Worm (Caenorhabditis elegans) whole organism, L4/young adult: Measurements from ENCODE around the gene F35D11.4.

Source experiments
- W03F9.2 ChIP-seq: fragments of 150-350 bp; optimal IDR thresholded peaks from 2 replicates; lab custom pipeline; 2014; ENCODE audit warnings: missing biosample characterization, missing genetic modification characterization
- dao-5 ChIP-seq: sonication (generic microtip); optimal IDR thresholded peaks from 2 replicates; lab custom pipeline; 2016; ENCODE audit warnings: missing genotype, missing genetic modification characterization, moderate library complexity, missing compliant biosample characterization
- him-1 ChIP-seq: sonication (generic microtip); optimal IDR thresholded peaks from 2 replicates; lab custom pipeline; 2016; ENCODE audit warnings: missing genotype, missing genetic modification reagents, missing genetic modification characterization, missing compliant biosample characterization

F35D11.4 gene

DNA sequence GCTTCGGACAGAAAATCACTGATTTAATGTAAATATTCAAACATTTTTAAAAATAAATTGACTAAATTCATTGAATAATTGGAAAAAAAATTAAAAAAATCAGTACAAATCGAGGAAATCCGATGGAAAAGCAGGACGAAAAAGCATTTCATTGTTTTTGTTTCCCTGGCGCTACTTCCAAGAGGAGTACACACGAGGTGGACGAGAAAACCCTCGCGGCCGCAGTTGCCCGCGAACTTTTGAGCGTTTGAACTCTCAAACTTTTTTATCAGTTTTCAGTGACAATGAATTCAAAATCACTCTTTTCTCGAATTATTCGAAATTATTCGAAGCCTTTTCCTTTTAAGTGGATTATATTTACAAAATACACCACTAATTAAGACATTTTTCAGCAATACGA lies at the start of gene F35D11.4:
Gene F35D11.4 (plus strand): TSS at position 393 of the 400 bp plus-strand sequence.
- TF ChIP-seq W03F9.2 (tag; lab: Kevin White, UChicago) (peak; percentile 59), him-1 (tag; lab: Kevin White, UChicago) (peak; percentile 55), dao-5 (no peak)

DNA sequence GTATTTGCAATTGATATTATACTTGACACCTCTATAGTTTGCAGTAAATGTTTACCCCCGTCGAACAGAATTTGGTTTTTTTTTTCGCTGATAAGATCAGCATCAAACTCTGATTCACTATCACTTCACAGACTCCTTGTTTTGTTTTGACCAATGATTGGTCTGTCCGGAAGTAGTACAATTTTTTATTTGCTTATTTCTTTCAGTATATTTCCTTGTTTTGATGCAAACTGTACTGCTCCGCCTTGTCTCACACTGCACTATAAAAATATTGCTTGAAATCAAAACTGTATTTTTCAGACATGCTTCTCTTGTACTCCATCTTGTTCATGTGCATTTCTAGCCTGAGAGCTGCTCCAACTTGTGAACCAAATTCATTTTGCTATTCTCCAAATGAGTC lies 45.7 kb upstream of the F35D11.4 start, which contains the start of gene M03A1.3:
Gene M03A1.3 (plus strand): TSS at position 301 of the 400 bp plus-strand sequence.
- TF ChIP-seq him-1 (tag; lab: Kevin White, UChicago) (no peak), dao-5 (no peak), W03F9.2 (tag; lab: Kevin White, UChicago) (no peak)

DNA sequence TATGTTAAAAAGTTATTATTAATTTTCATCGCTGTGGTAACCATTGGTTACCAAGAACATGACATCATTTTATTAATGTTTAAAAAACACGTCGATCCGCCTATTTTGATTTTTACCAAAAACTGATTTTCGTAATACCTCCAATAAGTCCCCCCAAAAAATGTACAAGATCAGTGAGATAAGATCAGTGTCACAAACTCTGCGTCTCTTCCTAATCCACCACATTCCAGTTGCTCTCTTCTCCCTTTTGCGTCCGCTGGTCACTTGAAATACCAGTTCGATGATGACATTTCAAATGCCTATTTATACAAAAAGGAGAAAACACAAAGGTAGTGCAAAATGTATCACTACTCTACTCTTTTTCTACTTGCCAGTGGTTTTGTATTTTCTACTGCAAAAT lies 43.2 kb upstream of the F35D11.4 start, which contains the start of gene M03A1.8:
Gene M03A1.8 (plus strand): TSS at position 269 of the 400 bp plus-strand sequence.
- TF ChIP-seq him-1 (tag; lab: Kevin White, UChicago) (no peak), dao-5 (no peak), W03F9.2 (tag; lab: Kevin White, UChicago) (no peak)

DNA sequence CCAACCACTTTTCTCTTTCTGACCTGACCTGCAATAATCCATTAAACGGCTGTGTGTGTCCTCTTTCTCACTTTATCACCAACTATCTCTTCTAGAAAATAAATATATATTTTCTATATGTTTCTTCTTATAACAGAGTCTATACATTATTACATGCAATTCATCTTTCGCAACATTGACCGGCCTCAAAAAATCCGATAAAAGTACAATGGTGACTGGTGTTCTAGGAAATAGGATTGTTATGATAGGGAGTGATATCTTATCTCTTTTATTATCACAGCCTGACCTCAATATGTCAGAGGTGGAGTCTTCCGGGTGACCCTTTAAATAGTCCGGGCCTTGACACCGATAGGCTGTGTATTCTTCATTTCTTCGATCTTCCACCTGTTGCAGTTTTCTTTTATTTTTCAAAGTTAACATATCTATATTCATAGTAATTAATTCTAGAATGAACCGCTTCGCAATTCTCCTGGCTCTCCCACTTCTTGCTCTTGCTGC lies 40.7 kb upstream of the F35D11.4 start, which contains the start of gene dao-2:
Gene dao-2 (plus strand): TSS at position 448 of the 498 bp plus-strand sequence.
- TF ChIP-seq W03F9.2 (tag; lab: Kevin White, UChicago) = no peak

DNA sequence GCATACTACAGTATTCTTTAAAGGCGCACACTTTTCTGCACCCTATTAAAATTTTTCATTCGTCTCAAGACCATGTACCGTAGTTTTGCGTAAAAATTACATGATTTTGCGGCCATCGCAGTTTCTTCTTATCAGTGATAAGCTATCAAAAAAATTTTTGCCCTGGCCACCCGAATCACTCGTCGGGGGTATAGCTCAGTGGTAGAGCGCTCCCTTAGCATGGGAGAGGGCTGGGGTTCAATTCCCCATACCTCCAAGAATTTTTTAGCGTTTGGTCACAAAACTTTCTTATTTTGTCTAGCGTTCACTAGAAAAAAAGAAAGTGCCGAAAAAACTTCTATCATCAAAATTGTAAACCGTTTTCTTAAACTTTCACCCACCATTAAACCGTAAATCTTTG lies 38.0 kb upstream of the F35D11.4 start:
- TF ChIP-seq W03F9.2 (tag; lab: Kevin White, UChicago) (no peak), him-1 (tag; lab: Kevin White, UChicago) (no peak), dao-5 (no peak)

DNA sequence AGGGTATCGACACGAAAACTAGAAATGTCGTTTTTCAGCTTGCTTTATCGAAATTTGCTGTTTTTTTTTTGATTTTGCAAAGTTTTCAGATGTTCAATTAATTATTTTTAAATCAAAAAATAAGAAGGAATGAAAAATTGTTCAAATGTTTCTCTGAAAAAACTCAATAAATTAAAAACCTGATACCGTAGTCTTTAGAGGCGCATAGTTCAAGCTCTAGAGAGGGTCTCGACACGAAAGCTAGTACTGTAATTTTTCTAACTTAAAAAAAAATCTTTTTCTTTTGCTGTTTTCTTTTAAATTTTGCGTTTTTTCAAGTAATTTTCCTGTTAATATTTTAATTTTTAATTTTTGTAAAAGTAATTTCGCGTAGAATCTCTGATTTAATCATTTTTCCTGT lies 37.0 kb upstream of the F35D11.4 start:
- TF ChIP-seq W03F9.2 (tag; lab: Kevin White, UChicago) = no peak
- TF ChIP-seq dao-5 = no peak
- no peak for TF ChIP-seq him-1 (tag; lab: Kevin White, UChicago)

DNA sequence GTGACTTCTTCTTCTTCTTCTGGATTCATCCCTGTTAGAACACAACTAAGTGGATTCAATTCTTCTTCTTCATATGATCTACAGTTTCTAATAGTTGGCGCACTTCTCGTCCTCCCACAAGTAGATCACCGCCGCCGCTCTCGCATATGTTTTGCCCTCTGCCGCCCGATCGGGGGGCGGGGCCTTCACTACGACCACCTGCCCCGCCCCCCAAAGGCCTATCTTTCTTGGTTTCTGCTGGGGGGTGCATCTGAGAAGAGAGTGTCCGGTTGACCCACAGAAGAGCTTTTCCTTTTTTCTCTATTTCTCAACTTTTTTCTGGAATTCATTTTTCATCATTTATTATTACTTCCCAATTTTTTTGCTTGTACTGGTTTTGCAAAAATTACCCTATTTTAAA lies 32.1 kb upstream of the F35D11.4 start:
- peak; percentile 16 for TF ChIP-seq him-1 (tag; lab: Kevin White, UChicago)
- no peak for TF ChIP-seq W03F9.2 (tag; lab: Kevin White, UChicago)

DNA sequence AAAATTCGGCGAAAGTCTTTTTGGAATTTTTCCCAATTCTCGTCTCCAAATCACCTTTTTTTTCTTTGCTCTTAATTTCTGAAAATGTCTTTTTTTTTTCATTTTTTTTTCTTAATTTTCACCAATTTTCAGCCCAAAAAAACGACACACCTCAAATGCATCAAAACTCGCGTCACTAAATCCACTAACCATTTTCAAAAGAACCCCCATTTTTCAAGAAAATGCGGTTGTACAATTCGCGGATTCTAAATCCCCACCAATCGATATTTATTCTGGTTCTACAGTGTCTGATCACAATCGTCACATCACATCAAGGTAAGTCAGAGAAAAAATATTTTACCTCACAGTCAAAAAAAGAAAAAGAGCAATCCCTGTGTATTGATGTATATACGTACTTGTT lies 31.4 kb upstream of the F35D11.4 start, which contains the start of gene vab-1:
Gene vab-1 (plus strand): TSS at position 133 of the 400 bp plus-strand sequence.
- TF ChIP-seq him-1 (tag; lab: Kevin White, UChicago) (no peak), W03F9.2 (tag; lab: Kevin White, UChicago) (no peak), dao-5 (no peak)

DNA sequence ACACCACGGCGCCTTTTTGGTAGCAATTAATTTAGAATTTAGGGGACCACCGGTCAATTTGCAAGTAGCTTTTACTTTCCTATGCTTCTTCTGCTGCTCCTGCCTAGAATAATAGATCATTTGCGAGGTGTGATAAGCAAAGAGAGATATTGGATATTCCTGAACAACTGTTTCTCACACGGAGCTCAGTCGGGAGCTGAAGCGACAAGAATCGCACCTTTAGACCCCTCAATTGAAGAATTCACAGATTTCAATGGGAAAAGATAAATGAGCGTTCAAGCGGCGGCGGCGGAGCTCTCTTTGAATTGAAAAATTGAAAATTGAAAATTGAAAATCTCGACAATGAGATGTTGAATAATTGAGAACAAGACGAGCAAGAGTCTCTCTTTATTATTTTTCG lies 30.6 kb upstream of the F35D11.4 start:
- TF ChIP-seq W03F9.2 (tag; lab: Kevin White, UChicago) = no peak

DNA sequence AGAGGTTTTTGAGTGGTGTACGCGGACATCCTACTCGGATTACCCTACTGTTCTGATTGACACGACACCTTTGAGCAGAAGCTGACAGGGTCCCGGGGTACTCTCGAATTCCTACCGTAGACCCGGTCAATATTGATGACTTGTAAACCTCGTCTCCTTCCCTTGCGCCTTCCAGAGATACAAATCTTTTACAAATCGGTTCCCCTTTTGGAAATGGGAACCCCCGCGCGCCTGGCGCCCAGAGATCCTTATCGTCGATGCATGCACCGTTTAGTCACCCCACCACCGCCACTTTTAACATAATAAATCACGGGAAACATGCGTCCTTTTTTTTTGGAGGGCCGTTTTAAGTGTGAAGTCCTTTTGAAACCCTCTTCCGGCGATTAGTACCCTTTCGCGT lies 30.1 kb upstream of the F35D11.4 start:
- TF ChIP-seq him-1 (tag; lab: Kevin White, UChicago) (no peak), W03F9.2 (tag; lab: Kevin White, UChicago) (no peak), dao-5 (no peak)

DNA sequence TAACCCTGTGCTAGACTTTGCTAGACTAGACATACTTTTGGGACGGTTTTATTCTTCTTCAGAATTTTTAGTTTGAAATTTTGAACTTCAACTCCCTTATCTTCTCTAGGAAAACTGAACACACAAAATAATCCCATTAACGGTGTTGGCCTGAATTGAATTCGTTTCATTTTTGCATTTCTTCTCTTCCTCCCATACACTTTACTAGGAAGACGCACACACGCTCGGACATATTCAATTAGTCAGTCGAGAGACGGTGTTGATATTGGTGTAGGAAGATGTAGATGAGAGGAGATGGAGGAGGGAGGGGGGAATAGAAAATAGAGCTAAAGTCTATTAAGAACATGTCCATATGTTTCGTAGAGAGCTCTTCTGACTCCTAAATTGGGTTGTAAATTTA lies 28.6 kb upstream of the F35D11.4 start:
- TF ChIP-seq W03F9.2 (tag; lab: Kevin White, UChicago) = no peak
- no peak for TF ChIP-seq him-1 (tag; lab: Kevin White, UChicago)
- no peak for TF ChIP-seq dao-5

DNA sequence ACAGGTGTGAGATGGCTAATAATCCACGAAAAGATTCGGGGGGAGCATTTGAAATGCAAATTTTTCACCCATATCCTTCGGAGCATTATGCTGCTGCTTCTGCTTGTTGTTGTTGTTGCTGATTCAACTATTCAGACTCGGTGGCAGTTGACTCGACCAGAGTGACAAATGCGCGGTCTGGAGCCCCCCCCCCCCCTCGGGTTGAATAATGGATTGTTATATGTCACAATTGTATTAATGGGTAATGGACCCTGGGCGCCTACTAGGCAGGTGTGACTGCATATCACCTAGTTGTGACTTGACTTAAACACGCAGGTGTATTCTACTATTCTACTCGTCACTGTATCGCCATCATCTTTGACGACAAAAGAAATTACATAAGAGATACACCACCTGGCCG lies 27.6 kb upstream of the F35D11.4 start:
- no peak for TF ChIP-seq dao-5
- TF ChIP-seq W03F9.2 (tag; lab: Kevin White, UChicago) = no peak
- TF ChIP-seq him-1 (tag; lab: Kevin White, UChicago) = no peak

DNA sequence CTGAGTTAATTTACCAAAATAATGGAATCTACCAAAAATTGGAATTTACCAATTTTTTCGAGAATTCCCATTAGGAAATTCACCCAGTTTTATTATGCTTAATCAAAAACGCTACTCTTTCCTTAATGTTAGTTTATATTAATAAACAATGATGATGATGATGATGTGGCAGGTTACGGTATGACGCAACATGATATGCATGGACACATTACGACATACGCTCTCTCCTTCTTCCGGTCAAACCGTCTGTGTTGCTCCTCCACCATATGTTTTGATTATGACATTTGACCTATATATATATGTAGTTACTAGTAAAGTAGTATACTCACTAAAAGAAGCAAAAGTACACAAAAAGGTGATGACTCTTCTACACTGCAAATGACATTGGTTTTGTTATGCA lies 25.8 kb upstream of the F35D11.4 start:
- TF ChIP-seq him-1 (tag; lab: Kevin White, UChicago) (no peak), W03F9.2 (tag; lab: Kevin White, UChicago) (no peak), dao-5 (no peak)

DNA sequence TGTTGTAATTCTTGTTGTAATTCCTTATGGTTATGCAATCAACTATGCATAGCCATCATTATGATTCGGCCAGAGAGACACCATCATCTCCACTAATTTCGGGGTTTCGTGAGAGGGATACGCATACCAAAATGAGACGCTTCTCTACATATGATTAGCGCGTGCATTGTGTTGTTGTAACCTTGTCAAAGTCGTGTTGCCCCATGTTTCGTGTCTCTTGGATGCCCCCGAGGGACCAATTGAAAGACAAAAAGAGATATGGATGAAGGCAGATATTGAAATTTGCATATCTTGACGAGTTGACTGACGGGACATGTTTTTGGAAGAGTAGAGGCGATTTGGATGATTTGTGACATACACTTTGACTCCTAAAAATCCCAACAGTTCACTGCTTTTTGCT lies 23.9 kb upstream of the F35D11.4 start:
- no peak for TF ChIP-seq him-1 (tag; lab: Kevin White, UChicago)
- no peak for TF ChIP-seq dao-5
- no peak for TF ChIP-seq W03F9.2 (tag; lab: Kevin White, UChicago)

DNA sequence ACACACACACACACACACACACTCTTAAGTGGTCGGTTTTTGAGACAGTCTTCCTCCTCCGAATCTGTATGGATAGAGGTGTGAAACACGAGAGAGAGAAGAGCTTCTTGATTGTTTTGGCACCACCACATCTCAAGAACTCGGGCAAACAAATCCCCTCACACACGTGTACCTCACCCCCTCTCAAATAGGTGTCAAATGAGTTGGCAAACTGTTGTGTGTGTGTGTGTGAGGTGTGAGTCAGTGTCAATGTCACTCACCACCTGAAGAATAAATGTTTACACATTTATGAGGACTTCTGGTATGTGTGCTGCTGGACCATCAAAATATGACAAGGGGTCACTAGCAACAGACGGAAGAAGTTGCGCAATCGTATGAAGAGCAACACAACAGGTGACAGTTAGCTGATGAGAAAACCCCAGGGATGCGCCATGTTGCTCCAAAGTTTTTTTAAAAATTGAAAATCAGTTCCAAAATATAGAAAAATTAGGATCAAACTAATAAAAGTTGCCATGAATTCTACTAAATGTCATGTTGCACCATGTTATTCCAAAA lies 23.2 kb upstream of the F35D11.4 start:
- TF ChIP-seq W03F9.2 (tag; lab: Kevin White, UChicago) = no peak
- no peak for TF ChIP-seq dao-5
- no peak for TF ChIP-seq him-1 (tag; lab: Kevin White, UChicago)
